Fruit fly (Drosophila melanogaster) whole organism, embryonic: ENCODE measurements around the gene CG17105.

Source experiments
- CG10979 ChIP-seq: fragments of 200-800 bp; sonication (Bioruptor generic); optimal IDR thresholded peaks from 2 replicates; lab custom pipeline; 2018; ENCODE audit warnings: missing biosample characterization, mild to moderate bottlenecking, missing genetic modification characterization, moderate library complexity
- CG11398 ChIP-seq: fragments of 200-800 bp; sonication (Bioruptor generic); optimal IDR thresholded peaks from 2 replicates; lab custom pipeline; 2016; ENCODE audit warnings: missing biosample characterization, missing genetic modification characterization
- CG13123 ChIP-seq: fragments of 200-800 bp; sonication (Bioruptor generic); optimal IDR thresholded peaks from 2 replicates; lab custom pipeline; 2016; ENCODE audit warnings: missing biosample characterization, missing genetic modification characterization
- CG14710 ChIP-seq: fragments of 200-800 bp; sonication (Bioruptor generic); optimal IDR thresholded peaks from 3 replicates; lab custom pipeline; 2019; ENCODE audit warnings: missing biosample characterization, mild to moderate bottlenecking, missing genetic modification characterization, moderate library complexity
- CG1602 ChIP-seq: fragments of 200-800 bp; sonication (Bioruptor generic); optimal IDR thresholded peaks from 3 replicates; lab custom pipeline; 2016; ENCODE audit warnings: missing biosample characterization, missing genetic modification characterization
- CG1603 ChIP-seq: fragments of 200-800 bp; sonication (Bioruptor generic); optimal IDR thresholded peaks from 2 replicates; lab custom pipeline; 2019; ENCODE audit warnings: missing biosample characterization, mild to moderate bottlenecking, missing genetic modification characterization, moderate library complexity
- CG16813 ChIP-seq: fragments of 200-800 bp; sonication (Bioruptor generic); IDR thresholded peaks from 3 replicates; pipeline ENCODE4 v1.3.6; 2022; ENCODE audit warnings: missing biosample characterization, missing genetic modification characterization; ENCODE audit not compliant: partially characterized antibody
- CG18599 ChIP-seq: fragments of 200-800 bp; sonication (Bioruptor generic); optimal IDR thresholded peaks from 3 replicates; lab custom pipeline; 2017; ENCODE audit warnings: missing biosample characterization, missing genetic modification characterization, mild to moderate bottlenecking, moderate library complexity, missing genetic modification reagents
- CG18619 ChIP-seq: fragments of 200-800 bp; sonication (Bioruptor generic); optimal IDR thresholded peaks from 3 replicates; lab custom pipeline; 2017; ENCODE audit warnings: missing biosample characterization, mild to moderate bottlenecking, missing genetic modification characterization
- CG3838 ChIP-seq: fragments of 200-800 bp; sonication (Bioruptor generic); optimal IDR thresholded peaks from 3 replicates; lab custom pipeline; 2016; ENCODE audit warnings: missing biosample characterization, missing genetic modification characterization
- CG3847 ChIP-seq: fragments of 200-800 bp; sonication (Bioruptor generic); IDR thresholded peaks from 2 replicates; pipeline ENCODE4 v1.3.6; 2022; ENCODE audit warnings: missing biosample characterization, missing genetic modification characterization
- CG4707 ChIP-seq: fragments of 200-800 bp; sonication (Bioruptor generic); optimal IDR thresholded peaks from 2 replicates; lab custom pipeline; 2018; ENCODE audit warnings: missing biosample characterization, mild to moderate bottlenecking, missing genetic modification characterization, moderate library complexity
- CG6272 ChIP-seq: fragments of 200-800 bp; sonication (Bioruptor generic); IDR thresholded peaks from 2 replicates; pipeline ENCODE4 v1.3.6; 2022; ENCODE audit warnings: missing biosample characterization, missing genetic modification characterization
- CG8388 ChIP-seq: fragments of 200-800 bp; sonication (Bioruptor generic); optimal IDR thresholded peaks from 2 replicates; lab custom pipeline; 2019; ENCODE audit warnings: missing biosample characterization, mild to moderate bottlenecking, missing genetic modification characterization, moderate library complexity
- CG9437 ChIP-seq: fragments of 200-800 bp; sonication (Bioruptor generic); optimal IDR thresholded peaks from 2 replicates; lab custom pipeline; 2018; ENCODE audit warnings: missing biosample characterization, mild to moderate bottlenecking, missing genetic modification characterization
- Camta ChIP-seq: fragments of 200-800 bp; sonication (Bioruptor generic); optimal IDR thresholded peaks from 2 replicates; lab custom pipeline; 2016; ENCODE audit warnings: missing biosample characterization, missing genetic modification characterization
- D ChIP-seq, 2 experiments: fragments of 200-800 bp in 1 of 2; fragments of >200 bp in 1 of 2; sonication (Bioruptor generic) in 1 of 2; optimal IDR thresholded peaks; 2 replicates in 1 of 2; 3 replicates in 1 of 2; lab custom pipeline; 2017; ENCODE audit warnings: mild to moderate bottlenecking in 1 of 2, missing biosample characterization in 1 of 2, missing genetic modification characterization in 1 of 2, missing genetic modification reagents in 1 of 2
- Ets97D ChIP-seq: fragments of 200-800 bp; sonication (Bioruptor generic); optimal IDR thresholded peaks from 3 replicates; lab custom pipeline; 2016; ENCODE audit warnings: missing biosample characterization, missing genetic modification characterization
- HHEX ChIP-seq: fragments of 200-800 bp; sonication (Bioruptor generic); optimal IDR thresholded peaks from 3 replicates; lab custom pipeline; 2017; ENCODE audit warnings: missing biosample characterization, mild to moderate bottlenecking, missing genetic modification characterization, missing genetic modification reagents
- HLH4C ChIP-seq: fragments of 200-800 bp; sonication (Bioruptor generic); IDR thresholded peaks from 3 replicates; pipeline ENCODE4 v1.3.6; 2022; ENCODE audit warnings: missing biosample characterization, missing genetic modification characterization; ENCODE audit not compliant: partially characterized antibody
- Hr78 ChIP-seq, 2 experiments: fragments of 200-800 bp in 1 of 2; fragments of >200 bp in 1 of 2; sonication (Bioruptor generic) in 1 of 2; optimal IDR thresholded peaks; 2 replicates each; lab custom pipeline; 2017 to 2019; ENCODE audit warnings: missing biosample characterization in 2 of 2, missing genetic modification characterization in 2 of 2, mild to moderate bottlenecking in 1 of 2, moderate library complexity in 1 of 2
- MTF-1 ChIP-seq: fragments of 200-800 bp; sonication (Bioruptor generic); optimal IDR thresholded peaks from 2 replicates; lab custom pipeline; 2018; ENCODE audit warnings: missing biosample characterization, mild to moderate bottlenecking, missing genetic modification characterization, borderline replicate concordance
- Max ChIP-seq: fragments of 200-800 bp; sonication (Bioruptor generic); optimal IDR thresholded peaks from 2 replicates; lab custom pipeline; 2016; ENCODE audit warnings: missing biosample characterization, mild to moderate bottlenecking, missing genetic modification characterization
- Med ChIP-seq: fragments of 200-800 bp; sonication (Bioruptor generic); peaks from one replicate; lab custom pipeline; 2016; ENCODE audit warnings: missing biosample characterization, missing genetic modification characterization, mild to moderate bottlenecking, inconsistent platforms, moderate library complexity
- Myb ChIP-seq: fragments of 200-800 bp; sonication (Bioruptor generic); optimal IDR thresholded peaks from 2 replicates; lab custom pipeline; 2016; ENCODE audit warnings: missing biosample characterization, missing genetic modification characterization
- Scr ChIP-seq: fragments of 200-800 bp; sonication (Bioruptor generic); IDR thresholded peaks from 2 replicates; pipeline ENCODE4 v1.3.6; 2022; ENCODE audit warnings: missing biosample characterization, missing genetic modification characterization; ENCODE audit not compliant: partially characterized antibody
- Trl ChIP-seq, 3 experiments: fragments of >200 bp in 2 of 3; fragments of 200-800 bp in 1 of 3; sonication (Bioruptor generic) in 1 of 3; optimal IDR thresholded peaks; 2 replicates in 1 of 3; 3 replicates in 2 of 3; lab custom pipeline; 2016 to 2017; ENCODE audit warnings: missing biosample characterization in 1 of 3, missing genetic modification characterization in 1 of 3
- Vsx1 ChIP-seq: fragments of 200-800 bp; sonication (Bioruptor generic); optimal IDR thresholded peaks from 2 replicates; lab custom pipeline; 2017; ENCODE audit warnings: missing biosample characterization, mild to moderate bottlenecking, missing genetic modification characterization, missing genetic modification reagents
- Xbp1 ChIP-seq: fragments of 200-800 bp; sonication (Bioruptor generic); optimal IDR thresholded peaks from 3 replicates; lab custom pipeline; 2016; ENCODE audit warnings: missing biosample characterization, mild to moderate bottlenecking, missing genetic modification characterization
- ab ChIP-seq: fragments of 200-800 bp; sonication (Bioruptor generic); optimal IDR thresholded peaks from 2 replicates; lab custom pipeline; 2016; ENCODE audit warnings: missing biosample characterization, missing genetic modification characterization
- ash1 ChIP-seq: fragments of 200-800 bp; sonication (Bioruptor generic); optimal IDR thresholded peaks from 2 replicates; lab custom pipeline; 2018; ENCODE audit warnings: missing biosample characterization, mild to moderate bottlenecking, missing genetic modification characterization
- bowl ChIP-seq: fragments of 200-800 bp; sonication (Bioruptor generic); IDR thresholded peaks from 2 replicates; pipeline ENCODE4 v1.3.6; 2022; ENCODE audit warnings: missing biosample characterization, missing genetic modification characterization
- cas ChIP-seq: fragments of 200-800 bp; sonication (Bioruptor generic); IDR thresholded peaks from 2 replicates; pipeline ENCODE4 v1.3.6; 2022; ENCODE audit warnings: missing biosample characterization, missing genetic modification characterization
- gsb-n ChIP-seq: fragments of 200-800 bp; sonication (Bioruptor generic); optimal IDR thresholded peaks from 3 replicates; lab custom pipeline; 2018; ENCODE audit warnings: missing biosample characterization, mild to moderate bottlenecking, missing genetic modification characterization
- kni ChIP-seq: fragments of 200-800 bp; sonication (Bioruptor generic); optimal IDR thresholded peaks from 3 replicates; lab custom pipeline; 2017; ENCODE audit warnings: mild to moderate bottlenecking, missing biosample characterization, missing genetic modification reagents, missing genetic modification characterization
- lmd ChIP-seq: fragments of 200-800 bp; sonication (Bioruptor generic); IDR thresholded peaks from 2 replicates; pipeline ENCODE4 v1.3.6; 2022; ENCODE audit warnings: missing biosample characterization, missing genetic modification characterization
- luna ChIP-seq: fragments of 200-800 bp; sonication (Bioruptor generic); optimal IDR thresholded peaks from 2 replicates; lab custom pipeline; 2016; ENCODE audit warnings: missing biosample characterization, missing genetic modification characterization
- mirr ChIP-seq: fragments of 200-800 bp; sonication (Bioruptor generic); optimal IDR thresholded peaks from 3 replicates; lab custom pipeline; 2018; ENCODE audit warnings: missing biosample characterization, mild to moderate bottlenecking, missing genetic modification characterization
- pan ChIP-seq, 4 experiments: fragments of >200 bp in 3 of 4; fragments of 200-800 bp in 1 of 4; sonication (Bioruptor generic) in 1 of 4; optimal IDR thresholded peaks in 3 of 4; IDR thresholded peaks in 1 of 4; 2 replicates each; pipeline versions ENCODE4 v1.3.6 to Lab custom; 2017 to 2022; ENCODE audit warnings: missing biosample characterization in 2 of 4, missing genetic modification characterization in 2 of 4, mixed read lengths in 1 of 4
- peb ChIP-seq: fragments of 200-800 bp; sonication (Bioruptor generic); IDR thresholded peaks from 2 replicates; pipeline ENCODE4 v1.3.6; 2022; ENCODE audit warnings: missing biosample characterization, missing genetic modification characterization
- pfk ChIP-seq: fragments of 200-800 bp; sonication (Bioruptor generic); optimal IDR thresholded peaks from 2 replicates; lab custom pipeline; 2018; ENCODE audit warnings: missing biosample characterization, mild to moderate bottlenecking, missing genetic modification characterization, moderate library complexity
- pita ChIP-seq: fragments of 200-800 bp; sonication (Bioruptor generic); optimal IDR thresholded peaks from 2 replicates; lab custom pipeline; 2017; ENCODE audit warnings: missing biosample characterization, mild to moderate bottlenecking, missing genetic modification characterization
- pum ChIP-seq: fragments of 200-800 bp; sonication (Bioruptor generic); optimal IDR thresholded peaks from 2 replicates; lab custom pipeline; 2016; ENCODE audit warnings: missing biosample characterization, missing genetic modification characterization
- repo ChIP-seq: fragments of 200-800 bp; sonication (Bioruptor generic); optimal IDR thresholded peaks from 2 replicates; lab custom pipeline; 2016; ENCODE audit warnings: missing biosample characterization, missing genetic modification characterization
- so ChIP-seq: fragments of 200-800 bp; sonication (Bioruptor generic); IDR thresholded peaks from 3 replicates; pipeline ENCODE4 v1.3.6; 2022; ENCODE audit warnings: missing biosample characterization, missing genetic modification characterization
- tna ChIP-seq: fragments of 200-800 bp; sonication (Bioruptor generic); IDR thresholded peaks from 2 replicates; pipeline ENCODE4 v1.3.6; 2022; ENCODE audit warnings: missing biosample characterization, missing genetic modification characterization; ENCODE audit not compliant: partially characterized antibody

CG17105 gene

dm6 chr2L:10661490-10662240 is 19.2 kb upstream of the CG17105 start, which contains the start of gene CG31871 (continued):
- TF ChIP-seq Hr78 (GFP tag; optimal IDR thresholded peaks at IDR 0.05; lab: Kevin White, UChicago) (peak in 1 of 2 experiments; percentile 48), CG8388 (GFP tag; lab: Kevin White, UChicago) (peak; percentile 75), HHEX (GFP tag; lab: Kevin White, UChicago) (peak; percentile 71), CG10979 (peak; percentile 83), ash1 (GFP tag; lab: Kevin White, UChicago) (no peak), CG9437 (GFP tag; lab: Kevin White, UChicago) (peak; percentile 65), pfk (GFP tag; lab: Kevin White, UChicago) (no peak), gsb-n (peak; percentile 79), Vsx1 (GFP tag; lab: Kevin White, UChicago) (no peak), pum (GFP tag; lab: Kevin White, UChicago) (no peak), CG18619 (GFP tag; lab: Kevin White, UChicago) (peak; percentile 64), Med (GFP tag; lab: Kevin White, UChicago) (peak; percentile 68), CG1603 (tag; lab: Kevin White, UChicago) (peak; percentile 41), CG4707 (GFP tag; lab: Kevin White, UChicago) (no peak), Trl (optimal IDR thresholded peaks at IDR 0.05; lab: Kevin White, UChicago) (no peak), Trl (GFP tag; optimal IDR thresholded peaks at IDR 0.05; lab: Kevin White, UChicago) (no peak), kni (GFP tag; lab: Kevin White, UChicago) (peak; percentile 48), CG1602 (GFP tag; lab: Kevin White, UChicago) (peak; percentile 21), mirr (GFP tag; lab: Kevin White, UChicago) (no peak), CG6272 (GFP tag; lab: Robert Waterston, UW) (peak; percentile 16; the same call in 1 of the 2 replicates), CG16813 (no peak), Camta (GFP tag; lab: Kevin White, UChicago) (no peak), Max (GFP tag; lab: Kevin White, UChicago) (peak; percentile 8), Ets97D (GFP tag; lab: Kevin White, UChicago) (no peak), lmd (peak; percentile 75), cas (GFP tag; lab: Robert Waterston, UW) (no peak), HLH4C (GFP tag; lab: Robert Waterston, UW) (no peak), so (GFP tag; lab: Robert Waterston, UW) (0 out of 3 replicates have a peak, but pooled peaks have one; percentile 35), CG3838 (GFP tag; lab: Kevin White, UChicago) (no peak), CG11398 (GFP tag; lab: Kevin White, UChicago) (no peak), ab (no peak), MTF-1 (no peak), luna (GFP tag; lab: Kevin White, UChicago) (no peak), pan (optimal IDR thresholded peaks at IDR 0.05; lab: Kevin White, UChicago) (no peak), pan (GFP tag; optimal IDR thresholded peaks at IDR 0.05 in 1 of 2, IDR thresholded peaks at IDR 0.05 in 1 of 2) (peak in 1 of 2 experiments; percentile 77), pita (no peak), bowl (no peak; the same call in 1 of the 2 replicates), Myb (GFP tag; lab: Kevin White, UChicago) (no peak), CG18599 (peak; percentile 64), CG3847 (peak; percentile 67), repo (no peak), peb (GFP tag; lab: Robert Waterston, UW) (peak; percentile 61), tna (GFP tag; lab: Robert Waterston, UW) (no peak), Xbp1 (GFP tag; lab: Kevin White, UChicago) (peak; percentile 61), Scr (no peak), D (optimal IDR thresholded peaks at IDR 0.05; lab: Kevin White, UChicago) (no peak), D (GFP tag; optimal IDR thresholded peaks at IDR 0.05; lab: Kevin White, UChicago) (peak; percentile 47), CG14710 (tag; lab: Kevin White, UChicago) (peak; percentile 72), CG13123 (GFP tag; lab: Kevin White, UChicago) (peak; percentile 27)
